Worm (Caenorhabditis elegans) whole organism, young adult: Measurements from ENCODE around the gene T23F6.5.

Experiments used
- madf-8 ChIP-seq: fragments of 200-800 bp; sonication (Bioruptor generic); conservative IDR thresholded peaks from 2 replicates; pipeline ENCODE4 v1.3.6; 2022; ENCODE audit warnings: missing genetic modification reagents, missing genetic modification characterization, missing compliant biosample characterization
- rcor-1 ChIP-seq: fragments of 200-800 bp; sonication (Bioruptor generic); IDR thresholded peaks from 2 replicates; pipeline ENCODE4 v1.3.6; 2022; ENCODE audit warnings: missing genetic modification reagents, missing genetic modification characterization, missing compliant biosample characterization

ce11 chrIV:12719664-12720063 is 21.7 kb downstream of the T23F6.5 start, which contains the start of gene idpp-7:
- TF ChIP-seq madf-8 (GFP tag; lab: Robert Waterston, UW): no peak; the same call in 1 of the 2 replicates
- no peak for TF ChIP-seq rcor-1 (GFP tag; lab: Robert Waterston, UW)
